Worm (Caenorhabditis elegans) whole organism, L2 larva: ENCODE results near the gene ttc-4.

Experiments used
- Y55F3AM.14 ChIP-seq: fragments of 200-800 bp; sonication (Bioruptor generic); optimal IDR thresholded peaks from 2 replicates; lab custom pipeline; 2018; ENCODE audit warnings: mild to moderate bottlenecking, missing genetic modification characterization, missing compliant biosample characterization
- alr-1 ChIP-seq: fragments of 150-350 bp; optimal IDR thresholded peaks from 2 replicates; lab custom pipeline; 2014; ENCODE audit warnings: missing biosample characterization, missing genetic modification characterization
- aly-2 ChIP-seq: fragments of 150-350 bp; optimal IDR thresholded peaks from 2 replicates; lab custom pipeline; 2014; ENCODE audit warnings: missing biosample characterization, missing genetic modification characterization
- ceh-82 ChIP-seq: fragments of 150-350 bp; optimal IDR thresholded peaks from 2 replicates; lab custom pipeline; 2014; ENCODE audit warnings: missing biosample characterization, missing genetic modification characterization
- fos-1 ChIP-seq: fragments of 150-350 bp; optimal IDR thresholded peaks from 2 replicates; lab custom pipeline; 2014; ENCODE audit warnings: missing biosample characterization, missing genetic modification characterization
- lsy-2 ChIP-seq, 2 experiments: fragments of 150-350 bp in 1 of 2; sonication (generic microtip) in 1 of 2; optimal IDR thresholded peaks; 2 replicates each; lab custom pipeline; 2014 to 2017; ENCODE audit warnings: missing biosample characterization in 2 of 2, missing genetic modification characterization in 2 of 2
- nhr-129 ChIP-seq: fragments of 150-350 bp; optimal IDR thresholded peaks from 2 replicates; lab custom pipeline; 2014; ENCODE audit warnings: missing biosample characterization, missing genetic modification characterization
- snpc-4 ChIP-seq: fragments of 150-350 bp; optimal IDR thresholded peaks from 2 replicates; lab custom pipeline; 2014; ENCODE audit warnings: missing biosample characterization, missing genetic modification characterization
- ztf-11 ChIP-seq: sonication (generic microtip); optimal IDR thresholded peaks from 2 replicates; lab custom pipeline; 2017; ENCODE audit warnings: missing biosample characterization, missing genetic modification characterization

- no peak for TF ChIP-seq lsy-2 (tag; optimal IDR thresholded peaks at IDR 0.05; lab: Kevin White, UChicago)
- no peak for TF ChIP-seq aly-2 (tag; lab: Kevin White, UChicago)
- TF ChIP-seq fos-1 = no peak
- no peak for TF ChIP-seq snpc-4 (tag; lab: Kevin White, UChicago)
- TF ChIP-seq alr-1 (tag; lab: Kevin White, UChicago) = no peak
- no peak for TF ChIP-seq ztf-11 (tag; lab: Kevin White, UChicago)
- TF ChIP-seq nhr-129 (tag; lab: Kevin White, UChicago) = no peak
- TF ChIP-seq ceh-82 = no peak
- no peak for TF ChIP-seq Y55F3AM.14 (GFP tag; lab: Kevin White, UChicago)
Measured at ce11 chrII:5574925-5575324, 19.6 kb upstream of the ttc-4 start.
